Worm (Caenorhabditis elegans): Measurements from ENCODE around the gene C49C3.10.
"Not testable (repeated sequence)": the region's sequence is repeated elsewhere in the genome, so short reads cannot be mapped to it uniquely, and the experiment has no call there.

Gene C49C3.10

ce11 chrIV:17331100-17331577, 7.6 kb downstream of the C49C3.10 start, which contains the start of gene C49C3.6 (continued):
- no peak for TF ChIP-seq cebp-1 (GFP tag; IDR thresholded peaks at IDR 0.05)
- no peak for TF ChIP-seq cebp-1 (tag; optimal IDR thresholded peaks at IDR 0.05)

ce11 chrIV:17328834-17329233, 9.9 kb downstream of the C49C3.10 start, which contains the start of gene ceh-88:
Gene ceh-88 (plus strand): TSS chrIV:17329188.
- TF ChIP-seq pha-4 (tag; optimal IDR thresholded peaks at IDR 0.05): no peak
- TF ChIP-seq hmg-1.2 (GFP tag; IDR thresholded peaks at IDR 0.05): peak; percentile 53; the same call in 1 of the 2 replicates

ce11 chrIV:17320445-17320844, 18.3 kb downstream of the C49C3.10 start, which contains the start of gene C49C3.4:
Gene C49C3.4 (plus strand): TSS chrIV:17320795.
- TF ChIP-seq F10E7.11 (tag; optimal IDR thresholded peaks at IDR 0.05) (no peak), lin-40 (tag; optimal IDR thresholded peaks at IDR 0.05) (no peak), lir-1 (GFP tag; conservative IDR thresholded peaks at IDR 0.05) (no peak), B0336.3 (GFP tag; IDR thresholded peaks at IDR 0.05) (no peak), nhr-80 (tag; optimal IDR thresholded peaks at IDR 0.05) (peak; percentile 56), ceh-91 (GFP tag; IDR thresholded peaks at IDR 0.05) (no peak)

ce11 chrIV:17316398-17316797, 22.4 kb downstream of the C49C3.10 start, which contains the start of gene C49C3.20:
Gene C49C3.20 (minus strand): TSS chrIV:17316498.
- TF ChIP-seq bed-2 (GFP tag; IDR thresholded peaks at IDR 0.05) (no peak), ets-4 (GFP tag; optimal IDR thresholded peaks at IDR 0.05) (no peak), nfya-2 (GFP tag; IDR thresholded peaks at IDR 0.05) (no peak), lin-26 (GFP tag; IDR thresholded peaks at IDR 0.05) (no peak), nhr-179 (tag; optimal IDR thresholded peaks at IDR 0.05) (no peak)

ce11 chrIV:17311842-17312241, 26.9 kb downstream of the C49C3.10 start, which contains the start of gene snf-9:
Gene snf-9 (plus strand): TSS chrIV:17312142.
- TF ChIP-seq mes-4 (tag; optimal IDR thresholded peaks at IDR 0.05) (no peak), tbx-9 (tag; optimal IDR thresholded peaks at IDR 0.05; ENCODE audit: borderline replicate concordance) (no peak), Y53F4B.3 (GFP tag; IDR thresholded peaks at IDR 0.05) (no peak)

ce11 chrIV:17308211-17308610, 30.6 kb downstream of the C49C3.10 start, which contains the start of gene T28F3.9:
Gene T28F3.9 (plus strand): TSS chrIV:17308511.
- TF ChIP-seq lin-26 (GFP tag; IDR thresholded peaks at IDR 0.05): no peak

- TF ChIP-seq F57C9.4 (tag; optimal IDR thresholded peaks at IDR 0.05); F57A8.1 (GFP tag; optimal IDR thresholded peaks at IDR 0.05); egrh-3 (GFP tag; IDR thresholded peaks at IDR 0.05): not testable (repeated sequence)
Observed at ce11 chrIV:17307223-17307622, 31.5 kb downstream of the C49C3.10 start, which contains the start of gene T28F3.8. Gene T28F3.8 (minus strand): TSS chrIV:17307323.

ce11 chrIV:17301933-17302332, 36.8 kb downstream of the C49C3.10 start, which contains the start of gene ifta-2:
Gene ifta-2 (minus strand): TSS chrIV:17302033.
- TF ChIP-seq rec-8 (tag; optimal IDR thresholded peaks at IDR 0.05) (no peak), C06A6.2 (GFP tag; conservative IDR thresholded peaks at IDR 0.05) (no peak), ceh-100 (GFP tag; IDR thresholded peaks at IDR 0.05) (no peak)

ce11 chrIV:17294489-17294888, 44.3 kb downstream of the C49C3.10 start, which contains the start of gene T28F3.5:
Gene T28F3.5 (plus strand): TSS chrIV:17294789.
- no peak for TF ChIP-seq aptf-2 (GFP tag; conservative IDR thresholded peaks at IDR 0.05)
- TF ChIP-seq lin-40 (tag; optimal IDR thresholded peaks at IDR 0.05): no peak
- no peak for TF ChIP-seq lsy-27 (tag; optimal IDR thresholded peaks at IDR 0.05; ENCODE audit: borderline replicate concordance, insufficient read depth)
- no peak for TF ChIP-seq pbrm-1 (GFP tag; IDR thresholded peaks at IDR 0.05)
- no peak for TF ChIP-seq akir-1 (GFP tag; optimal IDR thresholded peaks at IDR 0.05)
- TF ChIP-seq lin-26 (GFP tag; IDR thresholded peaks at IDR 0.05): no peak
- no peak for TF ChIP-seq dpff-1 (tag; optimal IDR thresholded peaks at IDR 0.05)
- TF ChIP-seq ceh-58 (GFP tag; IDR thresholded peaks at IDR 0.05): no peak
- no peak for TF ChIP-seq snpc-1.1 (tag; optimal IDR thresholded peaks at IDR 0.05; ENCODE audit: insufficient read depth)
- no peak for TF ChIP-seq D2030.7 (GFP tag; IDR thresholded peaks at IDR 0.05)
- no peak for TF ChIP-seq rec-8 (tag; optimal IDR thresholded peaks at IDR 0.05)
- TF ChIP-seq hlh-26 (GFP tag; conservative IDR thresholded peaks at IDR 0.05): no peak
- no peak for TF ChIP-seq sdz-38 (tag; optimal IDR thresholded peaks at IDR 0.05)
- TF ChIP-seq ets-4 (GFP tag; optimal IDR thresholded peaks at IDR 0.05): no peak
